Fruit fly (Drosophila melanogaster) whole organism, embryonic: ENCODE data around the gene CG7294.

Experiments used
- Antp ChIP-seq: fragments of 200-800 bp; sonication (Bioruptor generic); optimal IDR thresholded peaks from 3 replicates; lab custom pipeline; 2016; ENCODE audit warnings: missing biosample characterization, missing genetic modification characterization
- CG10209 ChIP-seq: fragments of 200-800 bp; sonication (Bioruptor generic); optimal IDR thresholded peaks from 3 replicates; lab custom pipeline; 2017; ENCODE audit warnings: missing biosample characterization, mild to moderate bottlenecking, missing genetic modification characterization, missing genetic modification reagents
- CG10979 ChIP-seq: fragments of 200-800 bp; sonication (Bioruptor generic); optimal IDR thresholded peaks from 2 replicates; lab custom pipeline; 2018; ENCODE audit warnings: missing biosample characterization, mild to moderate bottlenecking, missing genetic modification characterization, moderate library complexity
- CG12155 ChIP-seq: fragments of 200-800 bp; sonication (Bioruptor generic); optimal IDR thresholded peaks from 3 replicates; lab custom pipeline; 2016; ENCODE audit warnings: missing biosample characterization, missing genetic modification characterization
- CG13287 ChIP-seq: fragments of 200-800 bp; sonication (Bioruptor generic); IDR thresholded peaks from 2 replicates; pipeline ENCODE4 v1.3.6; 2022; ENCODE audit warnings: missing biosample characterization, missing genetic modification characterization; ENCODE audit not compliant: partially characterized antibody
- CG14710 ChIP-seq: fragments of 200-800 bp; sonication (Bioruptor generic); optimal IDR thresholded peaks from 3 replicates; lab custom pipeline; 2019; ENCODE audit warnings: missing biosample characterization, mild to moderate bottlenecking, missing genetic modification characterization, moderate library complexity
- CG15514 ChIP-seq: fragments of 200-800 bp; sonication (Bioruptor generic); optimal IDR thresholded peaks from 3 replicates; lab custom pipeline; 2017; ENCODE audit warnings: missing biosample characterization, missing genetic modification characterization, mild to moderate bottlenecking, moderate library complexity, missing genetic modification reagents
- CG17361 ChIP-seq: fragments of 200-800 bp; sonication (Bioruptor generic); IDR thresholded peaks from 3 replicates; pipeline ENCODE4 v1.3.6; 2022; ENCODE audit warnings: missing biosample characterization, missing genetic modification characterization
- CG2116 ChIP-seq: fragments of 200-800 bp; sonication (Bioruptor generic); optimal IDR thresholded peaks from 3 replicates; lab custom pipeline; 2018; ENCODE audit warnings: missing biosample characterization, mild to moderate bottlenecking, missing genetic modification characterization
- CG2120 ChIP-seq: fragments of 200-800 bp; sonication (Bioruptor generic); optimal IDR thresholded peaks from 3 replicates; lab custom pipeline; 2016; ENCODE audit warnings: missing biosample characterization, missing genetic modification characterization
- CG2712 ChIP-seq: fragments of 200-800 bp; optimal IDR thresholded peaks from 3 replicates; lab custom pipeline; 2019; ENCODE audit warnings: missing biosample characterization, mild to moderate bottlenecking, missing genetic modification characterization, moderate library complexity
- CG2875 ChIP-seq: fragments of 200-800 bp; sonication (Bioruptor generic); optimal IDR thresholded peaks from 2 replicates; lab custom pipeline; 2017; ENCODE audit warnings: missing biosample characterization, mild to moderate bottlenecking, missing genetic modification characterization, missing genetic modification reagents
- CG30020 ChIP-seq: fragments of 200-800 bp; optimal IDR thresholded peaks from 2 replicates; lab custom pipeline; 2019; ENCODE audit warnings: missing biosample characterization, mild to moderate bottlenecking, missing genetic modification characterization, moderate library complexity
- CG32532 ChIP-seq: fragments of 200-800 bp; sonication (Bioruptor generic); IDR thresholded peaks from 2 replicates; pipeline ENCODE4 v1.3.6; 2022; ENCODE audit warnings: missing biosample characterization, missing genetic modification characterization
- CG34422 ChIP-seq: fragments of 200-800 bp; sonication (Bioruptor generic); IDR thresholded peaks from 3 replicates; pipeline ENCODE4 v1.3.6; 2022; ENCODE audit warnings: missing biosample characterization, missing genetic modification characterization
- CG4360 ChIP-seq: fragments of 200-800 bp; sonication (Bioruptor generic); IDR thresholded peaks from 2 replicates; pipeline ENCODE4 v1.3.6; 2022; ENCODE audit warnings: missing biosample characterization, missing genetic modification characterization
- CG7786 ChIP-seq: fragments of 200-800 bp; sonication (Bioruptor generic); optimal IDR thresholded peaks from 2 replicates; lab custom pipeline; 2016; ENCODE audit warnings: missing biosample characterization, missing genetic modification characterization
- Dip2 ChIP-seq: fragments of 200-800 bp; sonication (Bioruptor generic); IDR thresholded peaks from 2 replicates; pipeline ENCODE4 v1.3.6; 2022; ENCODE audit warnings: missing biosample characterization, missing genetic modification characterization
- Dp ChIP-seq: fragments of 200-800 bp; sonication (Bioruptor generic); optimal IDR thresholded peaks from 2 replicates; lab custom pipeline; 2018; ENCODE audit warnings: missing biosample characterization, mild to moderate bottlenecking, missing genetic modification characterization, moderate library complexity
- Dref ChIP-seq: fragments of 200-800 bp; sonication (Bioruptor generic); IDR thresholded peaks from 2 replicates; pipeline ENCODE4 v1.3.6; 2022; ENCODE audit warnings: missing biosample characterization, missing genetic modification characterization
- Ets97D ChIP-seq: fragments of 200-800 bp; sonication (Bioruptor generic); optimal IDR thresholded peaks from 3 replicates; lab custom pipeline; 2016; ENCODE audit warnings: missing biosample characterization, missing genetic modification characterization
- Hr78 ChIP-seq, 2 experiments: fragments of 200-800 bp in 1 of 2; fragments of >200 bp in 1 of 2; sonication (Bioruptor generic) in 1 of 2; optimal IDR thresholded peaks; 2 replicates each; lab custom pipeline; 2017 to 2019; ENCODE audit warnings: missing biosample characterization in 2 of 2, missing genetic modification characterization in 2 of 2, mild to moderate bottlenecking in 1 of 2, moderate library complexity in 1 of 2
- Hsf ChIP-seq: fragments of 200-800 bp; sonication (Bioruptor generic); optimal IDR thresholded peaks from 3 replicates; lab custom pipeline; 2016; ENCODE audit warnings: missing biosample characterization, missing genetic modification characterization
- Med ChIP-seq: fragments of 200-800 bp; sonication (Bioruptor generic); peaks from one replicate; lab custom pipeline; 2016; ENCODE audit warnings: missing biosample characterization, missing genetic modification characterization, mild to moderate bottlenecking, inconsistent platforms, moderate library complexity
- Myb ChIP-seq: fragments of 200-800 bp; sonication (Bioruptor generic); optimal IDR thresholded peaks from 2 replicates; lab custom pipeline; 2016; ENCODE audit warnings: missing biosample characterization, missing genetic modification characterization
- NFAT ChIP-seq: fragments of 200-800 bp; sonication (Bioruptor generic); IDR thresholded peaks from 2 replicates; pipeline ENCODE4 v1.3.6; 2022; ENCODE audit warnings: missing biosample characterization, missing genetic modification characterization
- Pdp1 ChIP-seq, 2 experiments: fragments of 200-800 bp; sonication (Bioruptor generic); optimal IDR thresholded peaks; 3 replicates each; lab custom pipeline; 2016; ENCODE audit warnings: missing biosample characterization in 2 of 2, missing genetic modification characterization in 2 of 2, mild to moderate bottlenecking in 1 of 2, moderate library complexity in 1 of 2
- Rx ChIP-seq: fragments of 200-800 bp; sonication (Bioruptor generic); IDR thresholded peaks from 2 replicates; pipeline ENCODE4 v1.3.6; 2022; ENCODE audit warnings: missing biosample characterization, missing genetic modification characterization
- Sin3A ChIP-seq: fragments of >200 bp; optimal IDR thresholded peaks from 2 replicates; lab custom pipeline; 2018
- Ssrp ChIP-seq: fragments of 200-800 bp; sonication (Bioruptor generic); optimal IDR thresholded peaks from 2 replicates; lab custom pipeline; 2018; ENCODE audit warnings: missing biosample characterization, mild to moderate bottlenecking, missing genetic modification characterization, moderate library complexity
- Xbp1 ChIP-seq: fragments of 200-800 bp; sonication (Bioruptor generic); optimal IDR thresholded peaks from 3 replicates; lab custom pipeline; 2016; ENCODE audit warnings: missing biosample characterization, mild to moderate bottlenecking, missing genetic modification characterization
- bsh ChIP-seq, 2 experiments: fragments of 200-800 bp; sonication (Bioruptor generic); optimal IDR thresholded peaks; 2 replicates each; lab custom pipeline; 2017 to 2018; ENCODE audit warnings: mild to moderate bottlenecking in 2 of 2, missing biosample characterization in 2 of 2, missing genetic modification characterization in 2 of 2, moderate library complexity in 1 of 2
- chinmo ChIP-seq: fragments of 200-800 bp; sonication (Bioruptor generic); IDR thresholded peaks from 4 replicates; pipeline ENCODE4 v1.3.6; 2022; ENCODE audit warnings: missing biosample characterization, missing genetic modification characterization; ENCODE audit not compliant: partially characterized antibody
- dmrt11E ChIP-seq: fragments of 200-800 bp; sonication (Bioruptor generic); optimal IDR thresholded peaks from 3 replicates; lab custom pipeline; 2018; ENCODE audit warnings: missing biosample characterization, mild to moderate bottlenecking, missing genetic modification characterization, moderate library complexity
- gfzf ChIP-seq: fragments of 200-800 bp; sonication (Bioruptor generic); optimal IDR thresholded peaks from 2 replicates; lab custom pipeline; 2016; ENCODE audit warnings: missing biosample characterization, mild to moderate bottlenecking, missing genetic modification characterization, moderate library complexity
- ind ChIP-seq: fragments of 200-800 bp; sonication (Bioruptor generic); optimal IDR thresholded peaks from 3 replicates; lab custom pipeline; 2016; ENCODE audit warnings: missing biosample characterization, missing genetic modification characterization
- ken ChIP-seq: fragments of 200-800 bp; sonication (Bioruptor generic); IDR thresholded peaks from 3 replicates; pipeline ENCODE4 v1.3.6; 2022; ENCODE audit warnings: missing biosample characterization, missing genetic modification characterization
- mam ChIP-seq: fragments of 200-800 bp; sonication (Bioruptor generic); optimal IDR thresholded peaks from 3 replicates; lab custom pipeline; 2016; ENCODE audit warnings: missing biosample characterization, missing genetic modification characterization
- nom ChIP-seq: fragments of 200-800 bp; sonication (Bioruptor generic); optimal IDR thresholded peaks from 2 replicates; lab custom pipeline; 2017; ENCODE audit warnings: missing biosample characterization, missing genetic modification characterization, mild to moderate bottlenecking, moderate library complexity, missing genetic modification reagents
- odd ChIP-seq: fragments of 200-800 bp; sonication (Bioruptor generic); optimal IDR thresholded peaks from 2 replicates; lab custom pipeline; 2017; ENCODE audit warnings: missing biosample characterization, mild to moderate bottlenecking, missing genetic modification characterization
- pan ChIP-seq, 4 experiments: fragments of >200 bp in 3 of 4; fragments of 200-800 bp in 1 of 4; sonication (Bioruptor generic) in 1 of 4; optimal IDR thresholded peaks in 3 of 4; IDR thresholded peaks in 1 of 4; 2 replicates each; pipeline versions ENCODE4 v1.3.6 to Lab custom; 2017 to 2022; ENCODE audit warnings: missing biosample characterization in 2 of 4, missing genetic modification characterization in 2 of 4, mixed read lengths in 1 of 4
- pb ChIP-seq: fragments of 200-800 bp; sonication (Bioruptor generic); optimal IDR thresholded peaks from 3 replicates; lab custom pipeline; 2016; ENCODE audit warnings: missing biosample characterization, missing genetic modification characterization
- prd ChIP-seq, 3 experiments: fragments of >200 bp in 2 of 3; fragments of 200-800 bp in 1 of 3; sonication (Bioruptor generic) in 1 of 3; optimal IDR thresholded peaks in 2 of 3; IDR thresholded peaks in 1 of 3; 2 replicates in 2 of 3; 3 replicates in 1 of 3; pipeline versions ENCODE4 v1.3.6 to Lab custom; 2017 to 2022; ENCODE audit warnings: missing biosample characterization in 1 of 3, missing genetic modification characterization in 1 of 3
- pzg ChIP-seq: fragments of 200-800 bp; sonication (Bioruptor generic); optimal IDR thresholded peaks from 3 replicates; lab custom pipeline; 2018; ENCODE audit warnings: missing biosample characterization, mild to moderate bottlenecking, missing genetic modification characterization, moderate library complexity
- ssp ChIP-seq: fragments of 200-800 bp; sonication (Bioruptor generic); IDR thresholded peaks from 2 replicates; pipeline ENCODE4 v1.3.6; 2022; ENCODE audit warnings: missing biosample characterization, missing genetic modification characterization
- trem ChIP-seq: fragments of 200-800 bp; optimal IDR thresholded peaks from 3 replicates; lab custom pipeline; 2019; ENCODE audit warnings: missing biosample characterization, mild to moderate bottlenecking, missing genetic modification characterization, moderate library complexity
- twi ChIP-seq: fragments of 200-800 bp; optimal IDR thresholded peaks from 2 replicates; lab custom pipeline; 2019; ENCODE audit warnings: missing biosample characterization, mild to moderate bottlenecking, missing genetic modification characterization, moderate library complexity
- unpg ChIP-seq: fragments of 200-800 bp; sonication (Bioruptor generic); optimal IDR thresholded peaks from 3 replicates; lab custom pipeline; 2018; ENCODE audit warnings: missing biosample characterization, mild to moderate bottlenecking, missing genetic modification characterization, moderate library complexity

The CG7294 gene

DNA sequence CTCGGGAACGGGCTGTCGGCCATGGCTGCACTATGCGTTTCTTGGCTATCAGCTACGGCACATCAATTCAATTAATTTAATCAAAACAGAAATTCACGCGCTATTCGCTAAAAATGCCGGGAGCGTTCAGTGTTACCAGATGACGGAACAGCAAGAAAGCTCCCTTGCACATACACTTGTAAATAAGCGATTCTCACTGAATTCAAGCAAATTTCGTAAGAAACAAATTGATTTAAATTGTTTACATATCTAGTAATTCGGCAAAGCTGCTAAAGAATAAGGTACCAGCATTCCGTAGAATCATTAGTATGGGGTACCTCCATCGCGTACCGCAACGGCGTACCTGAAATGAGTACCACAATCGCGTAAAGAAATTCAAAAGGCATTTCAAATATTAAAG is 46.9 kb upstream of the CG7294 start, which contains the start of gene Nup107 (continued):
- peak in 1 of 2 experiments; percentile 2 for TF ChIP-seq Hr78 (GFP tag; optimal IDR thresholded peaks at IDR 0.05; lab: Kevin White, UChicago)
- peak; percentile 22 for TF ChIP-seq Antp (GFP tag; lab: Kevin White, UChicago)
- peak; percentile 88 for TF ChIP-seq CG30020 (tag; lab: Kevin White, UChicago)
- no peak for TF ChIP-seq CG10209
- no peak for TF ChIP-seq odd (GFP tag; lab: Kevin White, UChicago)
- peak; percentile 43; the same call in 1 of the 3 replicates for TF ChIP-seq CG34422 (GFP tag; lab: Robert Waterston, UW)
- TF ChIP-seq CG13287 (GFP tag; lab: Robert Waterston, UW): peak; percentile 17; the same call in 1 of the 2 replicates
- peak; percentile 1 for TF ChIP-seq CG7786 (GFP tag; lab: Kevin White, UChicago)
- TF ChIP-seq CG2712: peak; percentile 44
- TF ChIP-seq Sin3A (lab: Kevin White, UChicago): peak; percentile 62
- no peak for TF ChIP-seq CG2875 (GFP tag; lab: Kevin White, UChicago)
- no peak for TF ChIP-seq CG4360 (GFP tag; lab: Robert Waterston, UW)
- no peak for TF ChIP-seq chinmo (GFP tag; lab: Robert Waterston, UW)
- peak; percentile 36 for TF ChIP-seq trem (tag; lab: Kevin White, UChicago)
- no peak for TF ChIP-seq prd (optimal IDR thresholded peaks at IDR 0.05; lab: Kevin White, UChicago)
- peak; percentile 31; the same call in 1 of the 3 replicates for TF ChIP-seq prd (GFP tag; IDR thresholded peaks at IDR 0.05; lab: Robert Waterston, UW)
- peak; percentile 8 for TF ChIP-seq Ets97D (GFP tag; lab: Kevin White, UChicago)
- peak; percentile 73 for TF ChIP-seq pzg
- peak; percentile 60 for TF ChIP-seq CG12155 (GFP tag; lab: Kevin White, UChicago)
- 0 out of 2 replicates have a peak, but pooled peaks have one; percentile 14 for TF ChIP-seq CG32532 (GFP tag; lab: Robert Waterston, UW)
- TF ChIP-seq bsh (GFP tag; optimal IDR thresholded peaks at IDR 0.05; lab: Kevin White, UChicago): peak in 1 of 2 experiments; percentile 13
- peak; percentile 38 for TF ChIP-seq CG2120 (GFP tag; lab: Kevin White, UChicago)
- TF ChIP-seq CG14710 (tag; lab: Kevin White, UChicago): peak; percentile 28
- TF ChIP-seq Dp (GFP tag; lab: Kevin White, UChicago): peak; percentile 61
- TF ChIP-seq gfzf (GFP tag; lab: Kevin White, UChicago): peak; percentile 87
- TF ChIP-seq CG10979 (tag; lab: Kevin White, UChicago): peak; percentile 11
- TF ChIP-seq pan (optimal IDR thresholded peaks at IDR 0.05; lab: Kevin White, UChicago): no peak
- TF ChIP-seq pan (GFP tag; optimal IDR thresholded peaks at IDR 0.05 in 1 of 2, IDR thresholded peaks at IDR 0.05 in 1 of 2): peak in 1 of 2 experiments; percentile 9
- peak; percentile 44 for TF ChIP-seq Dref (GFP tag; lab: Robert Waterston, UW)
- no peak for TF ChIP-seq pb (GFP tag; lab: Kevin White, UChicago)
- 0 out of 2 replicates have a peak, but pooled peaks have one; percentile 7 for TF ChIP-seq NFAT (GFP tag; lab: Robert Waterston, UW)
- no peak for TF ChIP-seq Dip2 (GFP tag; lab: Robert Waterston, UW)
- TF ChIP-seq Pdp1 (GFP tag; optimal IDR thresholded peaks at IDR 0.05; lab: Kevin White, UChicago): peak in 1 of 2 experiments; percentile 52
- peak; percentile 18 for TF ChIP-seq Myb (GFP tag; lab: Kevin White, UChicago)
- TF ChIP-seq CG15514 (GFP tag; lab: Kevin White, UChicago): peak; percentile 49
- TF ChIP-seq Xbp1 (GFP tag; lab: Kevin White, UChicago): peak; percentile 38
- TF ChIP-seq dmrt11E (tag; lab: Kevin White, UChicago): peak; percentile 26
- TF ChIP-seq twi (tag; lab: Kevin White, UChicago): no peak
- peak; percentile 32; the same call in 1 of the 3 replicates for TF ChIP-seq CG17361 (GFP tag; lab: Robert Waterston, UW)
- TF ChIP-seq Rx (GFP tag; lab: Robert Waterston, UW): no peak
- peak; percentile 37; the same call in 1 of the 3 replicates for TF ChIP-seq ken (GFP tag; lab: Robert Waterston, UW)
- TF ChIP-seq ind (GFP tag; lab: Kevin White, UChicago): no peak
- TF ChIP-seq Ssrp (tag; lab: Kevin White, UChicago): no peak
- TF ChIP-seq CG2116: peak; percentile 19
- no peak for TF ChIP-seq nom
- TF ChIP-seq mam (GFP tag; lab: Kevin White, UChicago): peak; percentile 45
- TF ChIP-seq Med (GFP tag; lab: Kevin White, UChicago): peak; percentile 72
- peak; percentile 8 for TF ChIP-seq unpg (GFP tag; lab: Kevin White, UChicago)
- TF ChIP-seq Hsf (GFP tag; lab: Kevin White, UChicago): peak; percentile 18
- peak; percentile 96 for TF ChIP-seq ssp (GFP tag; lab: Robert Waterston, UW)
